Fruit fly (Drosophila melanogaster) whole organism: ENCODE data around the gene pnt.

Source experiments
- EcR ChIP-seq, 2 experiments: fragments of >200 bp; optimal IDR thresholded peaks; 2 replicates each; lab custom pipeline; 2017; ENCODE audit warnings: missing biosample characterization in 2 of 2, missing genetic modification characterization in 2 of 2, missing genetic modification reagents in 2 of 2
- pan ChIP-seq: fragments of >200 bp; optimal IDR thresholded peaks from 2 replicates; lab custom pipeline; 2017
- psq ChIP-seq: fragments of >200 bp; optimal IDR thresholded peaks from 2 replicates; lab custom pipeline; 2017

DNA sequence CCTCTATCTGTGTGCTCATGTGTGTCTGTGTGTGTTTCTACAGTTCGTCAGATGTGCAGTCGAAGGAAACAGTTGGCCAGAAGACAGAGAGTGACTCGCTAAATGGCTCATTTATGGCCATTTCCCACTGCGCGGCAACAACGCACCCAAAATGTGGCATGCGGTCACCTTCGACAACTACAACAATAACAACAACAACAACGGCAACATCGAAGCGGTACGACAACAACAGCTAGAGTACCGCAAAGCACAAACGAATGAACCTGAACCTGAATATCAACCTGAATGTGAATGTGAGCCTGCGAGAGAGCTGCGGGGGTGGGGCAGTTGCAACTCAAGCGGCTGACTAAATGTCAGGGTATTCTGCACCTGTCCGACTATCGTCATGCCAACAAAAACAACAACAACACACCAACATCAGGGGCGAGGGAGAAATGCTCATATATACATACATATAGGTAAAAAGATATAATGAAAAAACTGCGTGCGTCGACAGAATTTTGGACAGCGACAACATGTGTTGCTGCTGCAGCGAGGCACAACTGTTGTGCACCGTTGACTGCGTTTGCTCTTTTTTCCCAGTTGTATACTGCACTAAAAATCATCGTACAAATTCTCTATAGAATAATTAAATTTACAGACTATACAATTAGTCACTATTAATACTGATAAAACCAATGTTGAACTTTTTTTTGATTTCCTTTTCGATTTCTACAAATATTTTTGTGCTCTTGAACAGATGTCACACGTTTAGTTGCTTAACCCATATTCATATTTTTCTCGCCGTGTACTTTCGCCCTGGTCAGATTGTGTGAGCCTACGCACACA is 45.7 kb downstream of the pnt start:
- TF ChIP-seq psq (lab: Kevin White, UChicago) (no peak), EcR (GFP tag; optimal IDR thresholded peaks at IDR 0.05; lab: Kevin White, UChicago) (no peak), pan (lab: Kevin White, UChicago) (no peak)
